Fruit fly (Drosophila melanogaster) whole organism, pupa: ENCODE measurements around the gene Tango10.

Experiments used
- CG15710 ChIP-seq: fragments of 200-800 bp; sonication (Bioruptor generic); optimal IDR thresholded peaks from 2 replicates; lab custom pipeline; 2018; ENCODE audit warnings: missing biosample characterization, mild to moderate bottlenecking, missing genetic modification characterization, moderate library complexity
- CG32121 ChIP-seq: fragments of 200-800 bp; sonication (Bioruptor generic); IDR thresholded peaks from 2 replicates; pipeline ENCODE4 v1.3.6; 2022; ENCODE audit warnings: missing biosample characterization, missing genetic modification characterization
- CG8159 ChIP-seq: fragments of 200-800 bp; sonication (Bioruptor generic); optimal IDR thresholded peaks from 3 replicates; lab custom pipeline; 2018; ENCODE audit warnings: missing biosample characterization, mild to moderate bottlenecking, missing genetic modification characterization, moderate library complexity
- Ets98B ChIP-seq: fragments of 200-800 bp; sonication (Bioruptor generic); IDR thresholded peaks from 2 replicates; pipeline ENCODE4 v1.3.6; 2022; ENCODE audit warnings: missing biosample characterization, missing genetic modification characterization
- Snoo ChIP-seq: fragments of 200-800 bp; sonication (Bioruptor generic); optimal IDR thresholded peaks from 3 replicates; lab custom pipeline; 2017; ENCODE audit warnings: missing biosample characterization, mild to moderate bottlenecking, missing genetic modification characterization, inconsistent platforms

DNA sequence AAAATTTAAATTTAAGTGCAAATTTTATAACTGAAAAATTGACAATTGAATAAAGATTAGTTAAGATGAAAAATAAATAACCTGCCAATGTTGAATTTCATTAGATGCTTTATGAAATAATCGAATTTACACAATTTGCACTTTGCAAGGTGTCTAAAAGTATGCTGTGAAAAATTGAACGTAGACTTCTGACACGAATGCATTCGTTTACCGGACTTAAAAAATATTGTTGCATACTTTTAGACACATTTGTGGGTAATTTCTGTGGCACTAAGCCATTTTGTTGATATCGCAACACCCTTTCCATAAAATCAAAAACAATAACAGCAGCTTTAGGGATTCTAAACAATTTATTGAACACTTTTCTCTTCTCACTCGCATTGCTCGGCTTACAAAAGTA lies 49.4 kb downstream of the Tango10 start:
- TF ChIP-seq Ets98B: no peak
- no peak for TF ChIP-seq CG32121 (GFP tag; lab: Robert Waterston, UW)
- no peak for TF ChIP-seq Snoo (tag; lab: Kevin White, UChicago)
- TF ChIP-seq CG8159 (tag; lab: Kevin White, UChicago): no peak
- TF ChIP-seq CG15710 (tag; lab: Kevin White, UChicago): no peak
